Fruit fly (Drosophila melanogaster): ENCODE measurements around the gene Datp.

The Datp gene

dm6 chr2L:9918020-9918959 is 20.3 kb downstream of the Datp start, which contains the start of the genes CG5885 and CG4598:
TSS of gene CG5885 (minus strand) at chr2L:9918330.
TSS of gene CG4598 (plus strand) at chr2L:9918618.
- TF ChIP-seq CG8478 (optimal IDR thresholded peaks at IDR 0.05) (no peak), CTCF (optimal IDR thresholded peaks at IDR 0.05) (peak in 1 of 2 experiments; percentile 29)

- TF ChIP-seq CG8478 (optimal IDR thresholded peaks at IDR 0.05) (no peak), CTCF (optimal IDR thresholded peaks at IDR 0.05) (no peak)
Measured at dm6 chr2L:9915011-9915850, 23.4 kb downstream of the Datp start, which contains the start of gene yip2. TSS of gene yip2 (plus strand) at chr2L:9915253.

- TF ChIP-seq CTCF (optimal IDR thresholded peaks at IDR 0.05), result no peak
- no peak for TF ChIP-seq CG8478 (optimal IDR thresholded peaks at IDR 0.05)
Measured at dm6 chr2L:9912570-9913260, 25.9 kb downstream of the Datp start, which contains the start of the genes Etl1 and Srp54. TSS of gene Etl1 (minus strand) at chr2L:9912608. TSS of gene Srp54 (plus strand) at chr2L:9912911.

dm6 chr2L:9911783-9912182 is 26.8 kb downstream of the Datp start:
- TF ChIP-seq CG8478 (optimal IDR thresholded peaks at IDR 0.05), result no peak

dm6 chr2L:9908468-9908967 is 30.1 kb downstream of the Datp start, which contains the start of gene CG13124:
TSS of gene CG13124 (minus strand) at chr2L:9908633.
- TF ChIP-seq CG8478 (optimal IDR thresholded peaks at IDR 0.05) (no peak), CTCF (optimal IDR thresholded peaks at IDR 0.05) (no peak)

- TF ChIP-seq CG8478 (optimal IDR thresholded peaks at IDR 0.05) (no peak), CTCF (optimal IDR thresholded peaks at IDR 0.05) (no peak)
Measured at dm6 chr2L:9907320-9908256, 31.0 kb downstream of the Datp start.

- TF ChIP-seq CG8478 (optimal IDR thresholded peaks at IDR 0.05), result no peak
- TF ChIP-seq CTCF (optimal IDR thresholded peaks at IDR 0.05), result no peak
Measured at dm6 chr2L:9906641-9907040, 31.9 kb downstream of the Datp start.

- TF ChIP-seq CG8478 (optimal IDR thresholded peaks at IDR 0.05) (no peak), CTCF (optimal IDR thresholded peaks at IDR 0.05) (no peak)
Measured at dm6 chr2L:9903028-9903427, 35.6 kb downstream of the Datp start, which contains the start of gene Muc30E. TSS of gene Muc30E (minus strand) at chr2L:9903128.

- TF ChIP-seq CTCF (optimal IDR thresholded peaks at IDR 0.05), result peak in 1 of 2 experiments; percentile 33
- TF ChIP-seq CG8478 (optimal IDR thresholded peaks at IDR 0.05), result no peak
Measured at dm6 chr2L:9897296-9897695, 41.3 kb downstream of the Datp start, which contains the start of gene RpS2. TSS of gene RpS2 (minus strand) at chr2L:9897552.

- TF ChIP-seq CG8478 (optimal IDR thresholded peaks at IDR 0.05) (no peak), CTCF (optimal IDR thresholded peaks at IDR 0.05) (no peak)
Measured at dm6 chr2L:9894871-9895364, 43.7 kb downstream of the Datp start, which contains the start of gene Bka. TSS of gene Bka (plus strand) at chr2L:9895287.

dm6 chr2L:9894193-9894592 is 44.4 kb downstream of the Datp start:
- TF ChIP-seq CG8478 (optimal IDR thresholded peaks at IDR 0.05), result no peak
- TF ChIP-seq CTCF (optimal IDR thresholded peaks at IDR 0.05), result no peak

- TF ChIP-seq CG8478 (optimal IDR thresholded peaks at IDR 0.05) (no peak), CTCF (optimal IDR thresholded peaks at IDR 0.05) (no peak)
Measured at dm6 chr2L:9893183-9893582, 45.4 kb downstream of the Datp start, which contains the start of gene mtDNA-helicase. TSS of gene mtDNA-helicase (minus strand) at chr2L:9893446.

- no peak for TF ChIP-seq CG8478 (optimal IDR thresholded peaks at IDR 0.05)
Measured at dm6 chr2L:9890576-9890975, 48.0 kb downstream of the Datp start, which contains the start of the genes CG34183 and CG4537. TSS of gene CG34183 (minus strand) at chr2L:9890772. TSS of gene CG4537 (plus strand) at chr2L:9890885.

All from S2 (cell line).